Worm (Caenorhabditis elegans): ENCODE measurements around the gene C17H12.6.

DNA sequence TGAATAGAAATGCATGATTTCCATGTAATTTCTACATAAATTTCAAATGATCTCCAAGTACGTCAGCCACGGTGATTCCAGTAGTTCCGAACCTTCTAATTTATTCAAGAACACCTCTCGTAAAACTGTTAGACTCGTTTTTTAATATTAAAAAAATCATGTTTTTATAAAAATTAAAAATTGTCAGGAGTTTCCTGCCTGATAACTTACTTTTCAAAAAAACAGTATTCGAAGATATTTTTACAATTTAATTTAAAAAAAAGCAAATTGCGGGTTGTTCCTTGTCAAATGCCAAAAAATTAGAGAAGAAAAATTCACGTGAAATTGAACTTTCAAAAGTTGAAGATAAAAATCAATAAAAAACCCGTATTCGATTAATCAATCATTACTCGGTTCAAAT, 26.8 kb downstream of the C17H12.6 start, which contains the start of the genes C17H12.3 and C17H12.12:
- TF ChIP-seq T22C8.4 (GFP tag; IDR thresholded peaks at IDR 0.05) (no peak), ztf-29 (GFP tag; IDR thresholded peaks at IDR 0.05) (no peak)
